Fruit fly (Drosophila melanogaster) whole organism, wandering third instar larva: Measurements from ENCODE around the gene CG43759.

Source experiments
- GATAd ChIP-seq: sonication (Bioruptor generic); optimal IDR thresholded peaks from 2 replicates; lab custom pipeline; 2016; ENCODE audit warnings: missing biosample characterization, missing genetic modification characterization
- Jra ChIP-seq: sonication (Bioruptor generic); optimal IDR thresholded peaks from 2 replicates; lab custom pipeline; 2016; ENCODE audit warnings: missing biosample characterization, missing genetic modification characterization
- Mio ChIP-seq: sonication (Bioruptor generic); optimal IDR thresholded peaks from 2 replicates; lab custom pipeline; 2016; ENCODE audit warnings: missing biosample characterization, missing genetic modification characterization
- N ChIP-seq: fragments of >200 bp; optimal IDR thresholded peaks from 2 replicates; lab custom pipeline; 2018; ENCODE audit warnings: missing biosample characterization, missing external identifiers, missing genetic modification characterization
- OdsH ChIP-seq: fragments of 200-800 bp; sonication (Bioruptor generic); optimal IDR thresholded peaks from 2 replicates; lab custom pipeline; 2016; ENCODE audit warnings: missing biosample characterization, mild to moderate bottlenecking, missing genetic modification characterization
- Sp1 ChIP-seq: fragments of 200-800 bp; sonication (Bioruptor generic); optimal IDR thresholded peaks from 3 replicates; lab custom pipeline; 2019; ENCODE audit warnings: missing biosample characterization, mild to moderate bottlenecking, missing genetic modification characterization, moderate library complexity
- dl ChIP-seq, 2 experiments: fragments of 175-275, 200-275 bp in 1 of 2; fragments of 200-275 bp in 1 of 2; sonication (Bioruptor generic); optimal IDR thresholded peaks; lab custom pipeline; 2018; ENCODE audit warnings: mild to moderate bottlenecking in 2 of 2, missing biosample characterization in 2 of 2, missing genetic modification characterization in 2 of 2, moderate library complexity in 2 of 2; ENCODE audit not compliant: partially characterized antibody in 2 of 2, insufficient read depth in 1 of 2
- dsf ChIP-seq: sonication (Bioruptor generic); optimal IDR thresholded peaks from 2 replicates; lab custom pipeline; 2016; ENCODE audit warnings: missing biosample characterization, missing genetic modification characterization, borderline replicate concordance
- pan ChIP-seq: fragments of >200 bp; optimal IDR thresholded peaks from 2 replicates; lab custom pipeline; 2017
- psq ChIP-seq: fragments of 200-800 bp; sonication (Bioruptor generic); optimal IDR thresholded peaks from 3 replicates; lab custom pipeline; 2017; ENCODE audit warnings: missing biosample characterization, mild to moderate bottlenecking, missing genetic modification characterization, moderate library complexity

DNA sequence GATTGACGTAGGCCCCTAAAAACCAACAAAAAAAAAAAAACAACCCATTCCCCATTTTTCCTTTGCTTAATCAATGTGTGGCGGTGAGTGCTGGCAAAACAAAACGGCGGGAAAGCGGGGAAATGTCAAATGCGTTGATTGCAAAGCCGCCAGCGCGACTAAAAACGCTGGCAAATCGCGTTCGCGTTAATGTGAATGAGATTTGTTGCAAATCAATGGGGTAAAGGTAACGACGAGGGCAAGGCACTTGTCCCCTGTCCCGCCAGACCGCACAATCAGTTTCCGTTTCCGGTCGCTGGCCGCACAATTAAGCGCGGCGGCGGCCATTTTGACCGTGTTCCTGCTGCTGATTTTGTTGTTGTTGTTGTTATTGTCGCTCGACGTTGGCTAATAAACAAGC is 89.9 kb downstream of the CG43759 start:
- TF ChIP-seq psq (GFP tag; lab: Kevin White, UChicago) = no peak
- TF ChIP-seq pan (lab: Kevin White, UChicago) = no peak
- no peak for TF ChIP-seq Mio (GFP tag; lab: Kevin White, UChicago)
- TF ChIP-seq Sp1 (GFP tag; lab: Kevin White, UChicago) = no peak
- TF ChIP-seq N = no peak
- TF ChIP-seq GATAd (GFP tag; lab: Kevin White, UChicago) = no peak
- TF ChIP-seq dsf (GFP tag; lab: Kevin White, UChicago) = no peak
- no peak for TF ChIP-seq OdsH (GFP tag; lab: Kevin White, UChicago)
- no peak for TF ChIP-seq dl (GFP tag; optimal IDR thresholded peaks at IDR 0.05; lab: Kevin White, UChicago; ENCODE audit: insufficient read depth in 1 of 2, partially characterized antibody in 2 of 2)
- no peak for TF ChIP-seq Jra (GFP tag; lab: Kevin White, UChicago)
